Worm (Caenorhabditis elegans) whole organism, young adult: ENCODE results near the gene F47G3.1.

Experiments
- F55B11.4 ChIP-seq: sonication (generic microtip); optimal IDR thresholded peaks from 2 replicates; lab custom pipeline; 2016; ENCODE audit warnings: missing compliant biosample characterization, missing genetic modification characterization, borderline replicate concordance; ENCODE audit not compliant: insufficient read depth
- Y53F4B.3 ChIP-seq: fragments of 200-800 bp; sonication (Bioruptor generic); IDR thresholded peaks from 2 replicates; pipeline ENCODE4 v1.3.6; 2022; ENCODE audit warnings: missing genetic modification reagents, missing genetic modification characterization, missing compliant biosample characterization
- Y79H2A.3 ChIP-seq: fragments of 200-800 bp; sonication (Bioruptor generic); conservative IDR thresholded peaks from 2 replicates; pipeline ENCODE4 v1.3.6; 2022; ENCODE audit warnings: missing genetic modification reagents, missing genetic modification characterization, missing compliant biosample characterization
- attf-5 ChIP-seq: fragments of 200-800 bp; sonication (Bioruptor generic); optimal IDR thresholded peaks from 2 replicates; lab custom pipeline; 2018; ENCODE audit warnings: mild to moderate bottlenecking, missing genetic modification characterization, missing compliant biosample characterization
- ceh-27 ChIP-seq: fragments of 200-800 bp; sonication (Bioruptor generic); optimal IDR thresholded peaks from 2 replicates; lab custom pipeline; 2018; ENCODE audit warnings: mild to moderate bottlenecking, missing genetic modification characterization, moderate library complexity, missing compliant biosample characterization
- ceh-58 ChIP-seq: fragments of 200-800 bp; sonication (Bioruptor generic); IDR thresholded peaks from 2 replicates; pipeline ENCODE4 v1.3.6; 2022; ENCODE audit warnings: missing genetic modification characterization, missing compliant biosample characterization
- ekl-4 ChIP-seq: fragments of 200-800 bp; sonication (Bioruptor generic); IDR thresholded peaks from 2 replicates; pipeline ENCODE4 v1.3.6; 2022; ENCODE audit warnings: missing genetic modification reagents, missing genetic modification characterization, missing compliant biosample characterization
- madf-3 ChIP-seq: fragments of 200-800 bp; sonication (Bioruptor generic); IDR thresholded peaks from 2 replicates; pipeline ENCODE4 v1.3.6; 2022; ENCODE audit warnings: missing genetic modification reagents, missing genetic modification characterization, missing compliant biosample characterization
- nhr-179 ChIP-seq: sonication (generic microtip); optimal IDR thresholded peaks from 2 replicates; lab custom pipeline; 2016; ENCODE audit warnings: mild to moderate bottlenecking, missing genetic modification characterization, missing compliant biosample characterization
- snpc-4 ChIP-seq, 5 experiments: fragments of 150-350 bp in 1 of 5; sonication (generic microtip) in 4 of 5; optimal IDR thresholded peaks; 2 replicates each; lab custom pipeline; 2014 to 2018; ENCODE audit warnings: missing genetic modification characterization in 5 of 5, missing biosample characterization in 3 of 5, antibody characterized with exemption in 2 of 5, mild to moderate bottlenecking in 2 of 5, missing compliant biosample characterization in 2 of 5, missing genotype in 2 of 5, moderate library complexity in 2 of 5, missing genetic modification reagents in 1 of 5
- ztf-26 ChIP-seq: sonication (generic microtip); optimal IDR thresholded peaks from 2 replicates; lab custom pipeline; 2017; ENCODE audit warnings: missing genetic modification characterization, missing compliant biosample characterization

DNA sequence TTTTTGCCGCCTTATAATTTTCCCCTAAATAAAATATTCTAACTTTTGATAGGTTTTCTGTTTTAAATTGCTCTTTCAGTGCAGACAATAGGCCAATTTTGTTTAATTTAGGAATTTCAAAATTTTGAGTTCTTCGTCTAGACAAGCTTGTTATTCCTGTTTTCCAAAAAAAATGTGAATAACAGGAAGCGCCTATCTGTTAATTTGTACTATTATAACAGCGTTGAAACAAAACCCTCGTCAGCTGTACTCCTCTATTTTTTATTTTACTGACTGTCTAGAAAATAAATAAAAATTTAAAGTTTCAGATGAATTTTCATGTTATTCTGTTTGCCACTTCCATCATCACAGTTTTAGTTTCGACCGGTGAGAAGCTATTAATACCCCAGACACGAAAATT, 4.3 kb upstream of the F47G3.1 start, which contains the start of gene F47G3.4:
- TF ChIP-seq ceh-58 (GFP tag; lab: Robert Waterston, UW) (no peak), Y79H2A.3 (GFP tag; lab: Robert Waterston, UW) (no peak), ceh-27 (GFP tag; lab: Kevin White, UChicago) (no peak), nhr-179 (tag; lab: Kevin White, UChicago) (no peak), F55B11.4 (tag; lab: Kevin White, UChicago) (no peak), ekl-4 (GFP tag; lab: Robert Waterston, UW) (no peak), madf-3 (no peak), ztf-26 (tag; lab: Kevin White, UChicago) (no peak), snpc-4 (GFP tag; optimal IDR thresholded peaks at IDR 0.05; lab: Kevin White, UChicago) (no peak), snpc-4 (tag; optimal IDR thresholded peaks at IDR 0.05; lab: Kevin White, UChicago) (no peak), Y53F4B.3 (GFP tag; lab: Robert Waterston, UW) (no peak), attf-5 (GFP tag; lab: Kevin White, UChicago) (no peak)
